Worm (Caenorhabditis elegans) whole organism, L3 larva: ENCODE measurements around the gene F21C10.7.

ENCODE experiments used
- ZK546.5 ChIP-seq: sonication (generic microtip); optimal IDR thresholded peaks from 2 replicates; lab custom pipeline; 2017; ENCODE audit warnings: missing biosample characterization, missing genetic modification characterization
- ceh-9 ChIP-seq: sonication (generic microtip); optimal IDR thresholded peaks from 2 replicates; lab custom pipeline; 2018; ENCODE audit warnings: missing biosample characterization, missing genetic modification characterization
- fkh-10 ChIP-seq: sonication (generic microtip); optimal IDR thresholded peaks from 2 replicates; lab custom pipeline; 2017; ENCODE audit warnings: missing biosample characterization, missing genetic modification reagents, missing genetic modification characterization
- jun-1 ChIP-seq: fragments of 150-350 bp; optimal IDR thresholded peaks from 2 replicates; lab custom pipeline; 2014; ENCODE audit warnings: missing biosample characterization, missing genetic modification reagents, missing genetic modification characterization
- nhr-237 ChIP-seq: fragments of 150-350 bp; optimal IDR thresholded peaks from 2 replicates; lab custom pipeline; 2014; ENCODE audit warnings: missing biosample characterization, missing genetic modification characterization
- pha-4 ChIP-seq: fragments of 150-350 bp; optimal IDR thresholded peaks from 2 replicates; lab custom pipeline; 2014; ENCODE audit warnings: missing biosample characterization, missing genetic modification reagents, missing genetic modification characterization
- pqm-1 ChIP-seq: fragments of 150-350 bp; optimal IDR thresholded peaks from 2 replicates; lab custom pipeline; 2017; ENCODE audit warnings: missing biosample characterization, missing genetic modification characterization, inconsistent platforms
- sea-2 ChIP-seq: fragments of 150-350 bp; sonication (generic microtip); optimal IDR thresholded peaks from 4 replicates; lab custom pipeline; 2014; ENCODE audit warnings: missing biosample characterization, missing genetic modification reagents, missing genetic modification characterization
- skn-1 ChIP-seq: fragments of 150-350 bp; optimal IDR thresholded peaks from 2 replicates; lab custom pipeline; 2014; ENCODE audit warnings: missing biosample characterization, missing genetic modification characterization

DNA sequence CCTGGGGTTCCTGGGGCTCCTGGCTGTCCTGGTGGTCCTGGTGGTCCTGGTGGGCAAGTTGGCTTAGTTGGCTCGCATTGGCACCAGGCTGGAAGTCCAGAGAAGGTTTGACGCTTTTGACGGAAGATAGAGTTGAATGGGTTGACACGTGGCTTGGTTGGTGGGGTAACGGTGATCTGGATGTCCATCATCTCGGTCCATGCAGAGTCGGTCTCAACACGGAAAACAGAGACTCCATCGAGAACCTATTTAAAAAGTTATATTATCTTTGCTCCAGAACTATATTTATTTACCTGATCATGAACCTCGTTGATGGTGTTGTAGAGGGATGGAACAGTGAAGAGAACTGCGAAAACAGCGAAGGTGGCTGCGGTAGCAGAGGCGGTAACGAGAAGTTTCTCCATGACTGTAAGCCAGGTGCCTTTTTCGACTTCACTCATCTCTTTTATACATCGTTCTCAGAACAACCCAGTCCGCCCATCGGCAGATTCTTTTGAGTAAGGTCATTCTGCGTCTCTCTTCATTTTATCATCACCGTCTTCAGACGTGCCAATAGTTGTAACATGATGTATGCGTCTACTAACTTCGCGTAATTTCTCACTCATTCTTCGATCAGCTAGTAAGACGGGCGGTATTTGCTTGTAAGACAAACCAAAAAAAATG lies 47.8 kb downstream of the F21C10.7 start, which contains the start of gene col-144:
- TF ChIP-seq skn-1 (tag; lab: Kevin White, UChicago), result no peak
- TF ChIP-seq ceh-9, result no peak
- TF ChIP-seq ZK546.5 (tag; lab: Kevin White, UChicago), result no peak
- no peak for TF ChIP-seq pha-4 (tag; lab: Kevin White, UChicago)
- no peak for TF ChIP-seq nhr-237
- TF ChIP-seq fkh-10 (GFP tag; lab: Kevin White, UChicago), result no peak
- no peak for TF ChIP-seq pqm-1 (tag; lab: Kevin White, UChicago)
- no peak for TF ChIP-seq sea-2
- TF ChIP-seq jun-1, result no peak
